Fruit fly (Drosophila melanogaster) whole organism, embryonic: ENCODE data around the gene CG17190.

Experiments
- Bteb2 ChIP-seq: fragments of 200-800 bp; sonication (Bioruptor generic); optimal IDR thresholded peaks from 2 replicates; lab custom pipeline; 2016; ENCODE audit warnings: missing biosample characterization, missing genetic modification characterization
- CG1024 ChIP-seq: fragments of 200-800 bp; sonication (Bioruptor generic); IDR thresholded peaks from 2 replicates; pipeline ENCODE4 v1.3.6; 2022; ENCODE audit warnings: missing biosample characterization, missing genetic modification characterization
- CG10366 ChIP-seq: fragments of 200-800 bp; sonication (Bioruptor generic); IDR thresholded peaks from 2 replicates; pipeline ENCODE4 v1.3.6; 2022; ENCODE audit warnings: missing biosample characterization, missing genetic modification characterization
- CG12071 ChIP-seq: fragments of 200-800 bp; sonication (Bioruptor generic); optimal IDR thresholded peaks from 3 replicates; lab custom pipeline; 2018; ENCODE audit warnings: missing biosample characterization, mild to moderate bottlenecking, missing genetic modification characterization
- CG12299 ChIP-seq: fragments of 200-800 bp; sonication (Bioruptor generic); optimal IDR thresholded peaks from 2 replicates; lab custom pipeline; 2018; ENCODE audit warnings: missing biosample characterization, mild to moderate bottlenecking, missing genetic modification characterization
- CG17802 ChIP-seq: fragments of 200-800 bp; sonication (Bioruptor generic); optimal IDR thresholded peaks from 2 replicates; lab custom pipeline; 2018; ENCODE audit warnings: missing biosample characterization, mild to moderate bottlenecking, missing genetic modification characterization, moderate library complexity
- CG18262 ChIP-seq: fragments of 200-800 bp; optimal IDR thresholded peaks from 3 replicates; lab custom pipeline; 2019; ENCODE audit warnings: missing biosample characterization, mild to moderate bottlenecking, missing genetic modification characterization, moderate library complexity
- CG1832 ChIP-seq: fragments of 200-800 bp; sonication (Bioruptor generic); optimal IDR thresholded peaks from 2 replicates; lab custom pipeline; 2017; ENCODE audit warnings: missing biosample characterization, mild to moderate bottlenecking, missing genetic modification characterization, inconsistent platforms
- CG18619 ChIP-seq: fragments of 200-800 bp; sonication (Bioruptor generic); optimal IDR thresholded peaks from 3 replicates; lab custom pipeline; 2017; ENCODE audit warnings: missing biosample characterization, mild to moderate bottlenecking, missing genetic modification characterization
- CG30020 ChIP-seq: fragments of 200-800 bp; optimal IDR thresholded peaks from 2 replicates; lab custom pipeline; 2019; ENCODE audit warnings: missing biosample characterization, mild to moderate bottlenecking, missing genetic modification characterization, moderate library complexity
- CG33213 ChIP-seq: fragments of 200-800 bp; sonication (Bioruptor generic); optimal IDR thresholded peaks from 3 replicates; lab custom pipeline; 2016; ENCODE audit warnings: missing biosample characterization, missing genetic modification characterization
- CG34376 ChIP-seq: fragments of 200-800 bp; sonication (Bioruptor generic); optimal IDR thresholded peaks from 2 replicates; lab custom pipeline; 2018; ENCODE audit warnings: missing biosample characterization, mild to moderate bottlenecking, missing genetic modification characterization
- CG3838 ChIP-seq: fragments of 200-800 bp; sonication (Bioruptor generic); optimal IDR thresholded peaks from 3 replicates; lab custom pipeline; 2016; ENCODE audit warnings: missing biosample characterization, missing genetic modification characterization
- CG4404 ChIP-seq: fragments of 200-800 bp; sonication (Bioruptor generic); IDR thresholded peaks from 2 replicates; pipeline ENCODE4 v1.3.6; 2022; ENCODE audit warnings: missing biosample characterization, missing genetic modification characterization
- CG6854 ChIP-seq: fragments of 200-800 bp; sonication (Bioruptor generic); optimal IDR thresholded peaks from 3 replicates; lab custom pipeline; 2017; ENCODE audit warnings: missing biosample characterization, mild to moderate bottlenecking, missing genetic modification characterization
- Chrac-16 ChIP-seq: fragments of 200-800 bp; sonication (Bioruptor generic); optimal IDR thresholded peaks from 3 replicates; lab custom pipeline; 2016; ENCODE audit warnings: missing biosample characterization, missing genetic modification characterization
- Dfd ChIP-seq, 2 experiments: fragments of >200 bp; optimal IDR thresholded peaks; 2 replicates each; lab custom pipeline; 2017; ENCODE audit warnings: missing biosample characterization in 2 of 2, missing genetic modification characterization in 2 of 2
- Ets97D ChIP-seq: fragments of 200-800 bp; sonication (Bioruptor generic); optimal IDR thresholded peaks from 3 replicates; lab custom pipeline; 2016; ENCODE audit warnings: missing biosample characterization, missing genetic modification characterization
- HLH4C ChIP-seq: fragments of 200-800 bp; sonication (Bioruptor generic); IDR thresholded peaks from 3 replicates; pipeline ENCODE4 v1.3.6; 2022; ENCODE audit warnings: missing biosample characterization, missing genetic modification characterization; ENCODE audit not compliant: partially characterized antibody
- HmgD ChIP-seq: fragments of 200-800 bp; sonication (Bioruptor generic); optimal IDR thresholded peaks from 3 replicates; lab custom pipeline; 2016; ENCODE audit warnings: missing biosample characterization, missing genetic modification characterization
- Hmx ChIP-seq: fragments of 200-800 bp; sonication (Bioruptor generic); optimal IDR thresholded peaks from 2 replicates; lab custom pipeline; 2016; ENCODE audit warnings: missing biosample characterization, missing genetic modification characterization
- Lpt ChIP-seq: fragments of >200 bp; optimal IDR thresholded peaks from 2 replicates; lab custom pipeline; 2018; ENCODE audit warnings: missing biosample characterization, missing genetic modification characterization
- Nf-YB ChIP-seq: fragments of 200-800 bp; sonication (Bioruptor generic); optimal IDR thresholded peaks from 3 replicates; lab custom pipeline; 2019; ENCODE audit warnings: missing biosample characterization, mild to moderate bottlenecking, missing genetic modification characterization, moderate library complexity
- Ptx1 ChIP-seq: fragments of 200-800 bp; sonication (Bioruptor generic); IDR thresholded peaks from 2 replicates; pipeline ENCODE4 v1.3.6; 2022; ENCODE audit warnings: missing biosample characterization, missing genetic modification characterization
- Scr ChIP-seq: fragments of 200-800 bp; sonication (Bioruptor generic); IDR thresholded peaks from 2 replicates; pipeline ENCODE4 v1.3.6; 2022; ENCODE audit warnings: missing biosample characterization, missing genetic modification characterization; ENCODE audit not compliant: partially characterized antibody
- Sin3A ChIP-seq: fragments of >200 bp; optimal IDR thresholded peaks from 2 replicates; lab custom pipeline; 2018
- Sox100B ChIP-seq: fragments of 200-800 bp; sonication (Bioruptor generic); optimal IDR thresholded peaks from 3 replicates; lab custom pipeline; 2018; ENCODE audit warnings: missing biosample characterization, mild to moderate bottlenecking, missing genetic modification characterization
- YL-1 ChIP-seq: fragments of 200-800 bp; sonication (Bioruptor generic); optimal IDR thresholded peaks from 3 replicates; lab custom pipeline; 2017; ENCODE audit warnings: missing biosample characterization, mild to moderate bottlenecking, missing genetic modification characterization
- ab ChIP-seq: fragments of 200-800 bp; sonication (Bioruptor generic); optimal IDR thresholded peaks from 2 replicates; lab custom pipeline; 2016; ENCODE audit warnings: missing biosample characterization, missing genetic modification characterization
- az2 ChIP-seq: fragments of 200-800 bp; sonication (Bioruptor generic); optimal IDR thresholded peaks from 3 replicates; lab custom pipeline; 2016; ENCODE audit warnings: missing biosample characterization, missing genetic modification characterization
- bab2 ChIP-seq: fragments of 200-800 bp; sonication (Bioruptor generic); optimal IDR thresholded peaks from 2 replicates; lab custom pipeline; 2016; ENCODE audit warnings: missing biosample characterization, missing genetic modification characterization
- bbx ChIP-seq: fragments of 200-800 bp; sonication (Bioruptor generic); IDR thresholded peaks from 2 replicates; pipeline ENCODE4 v1.3.6; 2022; ENCODE audit warnings: missing biosample characterization, missing genetic modification characterization; ENCODE audit not compliant: partially characterized antibody
- cad ChIP-seq: fragments of >200 bp; optimal IDR thresholded peaks from 2 replicates; lab custom pipeline; 2017; ENCODE audit warnings: missing biosample characterization, missing genetic modification characterization
- cas ChIP-seq: fragments of 200-800 bp; sonication (Bioruptor generic); IDR thresholded peaks from 2 replicates; pipeline ENCODE4 v1.3.6; 2022; ENCODE audit warnings: missing biosample characterization, missing genetic modification characterization
- chm ChIP-seq: fragments of 200-800 bp; sonication (Bioruptor generic); IDR thresholded peaks from 2 replicates; pipeline ENCODE4 v1.3.6; 2022; ENCODE audit warnings: missing biosample characterization, missing genetic modification characterization
- crp ChIP-seq, 2 experiments: fragments of 200-800 bp; sonication (Bioruptor generic); optimal IDR thresholded peaks; 2 replicates in 1 of 2; 3 replicates in 1 of 2; lab custom pipeline; 2017; ENCODE audit warnings: missing biosample characterization in 2 of 2, missing genetic modification characterization in 2 of 2, mild to moderate bottlenecking in 1 of 2, moderate library complexity in 1 of 2
- cwo ChIP-seq: fragments of 200-800 bp; sonication (Bioruptor generic); optimal IDR thresholded peaks from 3 replicates; lab custom pipeline; 2017; ENCODE audit warnings: missing biosample characterization, missing genetic modification characterization, mild to moderate bottlenecking, moderate library complexity, missing genetic modification reagents
- dati ChIP-seq: fragments of 200-800 bp; sonication (Bioruptor generic); IDR thresholded peaks from 2 replicates; pipeline ENCODE4 v1.3.6; 2022; ENCODE audit warnings: missing biosample characterization, missing genetic modification characterization
- ewg ChIP-seq: fragments of 200-800 bp; sonication (Bioruptor generic); optimal IDR thresholded peaks from 3 replicates; lab custom pipeline; 2017; ENCODE audit warnings: mild to moderate bottlenecking, missing biosample characterization, missing genetic modification reagents, missing genetic modification characterization
- fd102C ChIP-seq: fragments of 200-800 bp; sonication (Bioruptor generic); optimal IDR thresholded peaks from 2 replicates; lab custom pipeline; 2018; ENCODE audit warnings: missing biosample characterization, mild to moderate bottlenecking, missing genetic modification characterization, moderate library complexity
- fru ChIP-seq: fragments of >200 bp; optimal IDR thresholded peaks from 2 replicates; lab custom pipeline; 2017
- gcm ChIP-seq: fragments of 200-800 bp; sonication (Bioruptor generic); optimal IDR thresholded peaks from 2 replicates; lab custom pipeline; 2019; ENCODE audit warnings: missing biosample characterization, mild to moderate bottlenecking, missing genetic modification characterization, moderate library complexity
- gsb ChIP-seq: fragments of 200-800 bp; sonication (Bioruptor generic); IDR thresholded peaks from 2 replicates; pipeline ENCODE4 v1.3.6; 2022; ENCODE audit warnings: missing biosample characterization, missing genetic modification characterization
- maf-S ChIP-seq: fragments of 200-800 bp; sonication (Bioruptor generic); optimal IDR thresholded peaks from 2 replicates; lab custom pipeline; 2016; ENCODE audit warnings: missing biosample characterization, missing genetic modification characterization
- ranshi ChIP-seq: fragments of 200-800 bp; sonication (Bioruptor generic); IDR thresholded peaks from 2 replicates; pipeline ENCODE4 v1.3.6; 2022; ENCODE audit warnings: missing biosample characterization, missing genetic modification characterization
- slbo ChIP-seq: fragments of 200-800 bp; sonication (Bioruptor generic); IDR thresholded peaks from 2 replicates; pipeline ENCODE4 v1.3.6; 2022; ENCODE audit warnings: missing biosample characterization, missing genetic modification characterization
- tna ChIP-seq: fragments of 200-800 bp; sonication (Bioruptor generic); IDR thresholded peaks from 2 replicates; pipeline ENCODE4 v1.3.6; 2022; ENCODE audit warnings: missing biosample characterization, missing genetic modification characterization; ENCODE audit not compliant: partially characterized antibody
- twi ChIP-seq: fragments of 200-800 bp; optimal IDR thresholded peaks from 2 replicates; lab custom pipeline; 2019; ENCODE audit warnings: missing biosample characterization, mild to moderate bottlenecking, missing genetic modification characterization, moderate library complexity
- wdn ChIP-seq: fragments of 200-800 bp; sonication (Bioruptor generic); IDR thresholded peaks from 2 replicates; pipeline ENCODE4 v1.3.6; 2022; ENCODE audit warnings: missing biosample characterization, missing genetic modification characterization
- yki ChIP-seq: fragments of >200 bp; optimal IDR thresholded peaks from 3 replicates; lab custom pipeline; 2018
- zfh1 ChIP-seq: fragments of 200-800 bp; sonication (Bioruptor generic); IDR thresholded peaks from 3 replicates; pipeline ENCODE4 v1.3.6; 2022; ENCODE audit warnings: missing biosample characterization, missing genetic modification characterization

CG17190 gene

DNA sequence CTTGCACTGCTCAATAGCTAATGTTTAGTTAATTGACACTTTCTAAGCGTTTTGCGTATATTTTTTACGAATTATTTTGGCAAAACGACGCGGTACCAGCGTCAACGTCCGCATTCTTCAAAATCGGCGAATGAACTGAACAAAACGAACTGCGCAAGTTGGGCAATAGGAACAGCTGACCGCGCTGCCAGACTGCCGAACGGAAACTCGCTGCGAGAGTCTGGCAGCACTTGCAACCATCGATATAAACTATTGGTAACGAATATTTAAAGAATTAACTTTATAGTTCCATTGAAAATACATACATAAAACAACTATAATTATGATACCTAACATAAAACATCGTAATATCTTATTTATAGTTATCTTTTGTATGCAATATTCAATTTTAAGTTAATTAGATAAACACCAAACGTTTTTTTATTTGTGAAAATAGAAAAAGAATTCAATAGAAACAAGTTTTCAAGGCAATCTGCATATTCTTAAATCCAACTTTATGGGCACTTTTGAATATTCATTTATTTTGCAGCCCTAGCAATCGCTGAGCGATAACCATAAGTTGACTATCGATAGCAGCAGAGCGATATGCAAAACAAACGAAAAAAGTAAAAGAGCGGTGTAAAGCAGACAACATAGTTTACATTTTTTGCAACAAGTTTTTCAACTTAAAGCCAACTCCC lies 4.8 kb downstream of the CG17190 start, which contains the start of the genes Hs6st and MED25 (continued):
- TF ChIP-seq ranshi (GFP tag; lab: Robert Waterston, UW) (0 out of 2 replicates have a peak, but pooled peaks have one; percentile 17), bbx (GFP tag; lab: Robert Waterston, UW) (peak; percentile 78), Hmx (no peak), CG12071 (GFP tag; lab: Kevin White, UChicago) (no peak), chm (GFP tag; lab: Robert Waterston, UW) (peak; percentile 75; the same call in 1 of the 2 replicates), cas (GFP tag; lab: Robert Waterston, UW) (no peak), bab2 (GFP tag; lab: Kevin White, UChicago) (no peak), CG34376 (GFP tag; lab: Kevin White, UChicago) (peak; percentile 59), Ets97D (GFP tag; lab: Kevin White, UChicago) (peak; percentile 79), ewg (GFP tag; lab: Kevin White, UChicago) (peak; percentile 81), maf-S (GFP tag; lab: Kevin White, UChicago) (no peak), slbo (peak; percentile 66), CG10366 (GFP tag; lab: Robert Waterston, UW) (no peak), Nf-YB (GFP tag; lab: Kevin White, UChicago) (no peak), CG1832 (GFP tag; lab: Kevin White, UChicago) (no peak), fd102C (GFP tag; lab: Kevin White, UChicago) (no peak), CG3838 (no peak), Sox100B (GFP tag; lab: Kevin White, UChicago) (no peak), Dfd (GFP tag; optimal IDR thresholded peaks at IDR 0.05; lab: Kevin White, UChicago) (no peak), CG18262 (tag; lab: Kevin White, UChicago) (peak; percentile 29), CG30020 (peak; percentile 40), fru (lab: Kevin White, UChicago) (no peak), cwo (peak; percentile 45), ab (no peak), zfh1 (GFP tag; lab: Robert Waterston, UW) (peak; percentile 13; the same call in 2 of the 3 replicates), HLH4C (peak; percentile 78), Sin3A (peak; percentile 88), crp (GFP tag; optimal IDR thresholded peaks at IDR 0.05; lab: Kevin White, UChicago) (peak; percentile 80 to 96), gcm (GFP tag; lab: Kevin White, UChicago) (no peak), CG6854 (GFP tag; lab: Kevin White, UChicago) (no peak), CG12299 (no peak), CG33213 (GFP tag; lab: Kevin White, UChicago) (no peak), CG18619 (GFP tag; lab: Kevin White, UChicago) (no peak), Ptx1 (GFP tag; lab: Robert Waterston, UW) (0 out of 2 replicates have a peak, but pooled peaks have one; percentile 15), HmgD (GFP tag; lab: Kevin White, UChicago) (no peak), CG4404 (no peak), yki (lab: Kevin White, UChicago) (no peak), Bteb2 (GFP tag; lab: Kevin White, UChicago) (no peak), CG17802 (tag; lab: Kevin White, UChicago) (no peak), cad (GFP tag; lab: Kevin White, UChicago) (no peak), twi (tag; lab: Kevin White, UChicago) (no peak), Chrac-16 (no peak), az2 (GFP tag; lab: Kevin White, UChicago) (peak; percentile 24), CG1024 (GFP tag; lab: Robert Waterston, UW) (no peak; the same call in 1 of the 2 replicates), YL-1 (GFP tag; lab: Kevin White, UChicago) (peak; percentile 60), Scr (peak; percentile 82), dati (GFP tag; lab: Robert Waterston, UW) (no peak), tna (peak; percentile 34), gsb (no peak), wdn (no peak), Lpt (GFP tag; lab: Kevin White, UChicago) (no peak)
